Worm (Caenorhabditis elegans) whole organism, mixed stage, embryonic: ENCODE measurements around the gene grd-9.

Experiments
- elt-1 ChIP-seq: sonication (generic microtip); optimal IDR thresholded peaks from 2 replicates; lab custom pipeline; 2017; ENCODE audit warnings: missing genetic modification characterization, mild to moderate bottlenecking, missing compliant biosample characterization, antibody characterized with exemption, moderate library complexity, borderline replicate concordance; ENCODE audit not compliant: insufficient read depth
- elt-3 ChIP-seq: fragments of 150-350 bp; optimal IDR thresholded peaks from 2 replicates; lab custom pipeline; 2014; ENCODE audit warnings: missing biosample characterization, missing genetic modification characterization
- lsy-2 ChIP-seq: fragments of 150-350 bp; optimal IDR thresholded peaks from 2 replicates; lab custom pipeline; 2014; ENCODE audit warnings: missing biosample characterization, missing genetic modification characterization
- nhr-12 ChIP-seq: fragments of 150-350 bp; optimal IDR thresholded peaks from 2 replicates; lab custom pipeline; 2014; ENCODE audit warnings: missing biosample characterization, missing genetic modification characterization
- nhr-76 ChIP-seq: sonication (generic microtip); optimal IDR thresholded peaks from 2 replicates; lab custom pipeline; 2017; ENCODE audit warnings: missing biosample characterization, missing genetic modification characterization
- pha-4 ChIP-seq: fragments of 150-350 bp; optimal IDR thresholded peaks from 2 replicates; lab custom pipeline; 2018; ENCODE audit warnings: missing biosample characterization, missing genetic modification reagents, missing genetic modification characterization
- snpc-4 ChIP-seq: fragments of 150-350 bp; optimal IDR thresholded peaks from 2 replicates; lab custom pipeline; 2014; ENCODE audit warnings: missing biosample characterization, missing genetic modification characterization
- unc-62 ChIP-seq: fragments of 150-350 bp; optimal IDR thresholded peaks from 2 replicates; lab custom pipeline; 2014; ENCODE audit warnings: missing biosample characterization, missing genetic modification reagents, missing genetic modification characterization
- ztf-11 ChIP-seq: fragments of 150-350 bp; optimal IDR thresholded peaks from 2 replicates; lab custom pipeline; 2014; ENCODE audit warnings: missing biosample characterization, missing genetic modification characterization

ce11 chrV:5906252-5906651, 11.1 kb downstream of the grd-9 start, which contains the start of gene srd-15:
- no peak for TF ChIP-seq pha-4 (tag; lab: Kevin White, UChicago)
- TF ChIP-seq lsy-2 (tag; lab: Kevin White, UChicago) = no peak
- TF ChIP-seq nhr-12 (tag; lab: Kevin White, UChicago) = no peak
- no peak for TF ChIP-seq snpc-4
- TF ChIP-seq elt-3 = no peak
- TF ChIP-seq ztf-11 (tag; lab: Kevin White, UChicago) = no peak
- no peak for TF ChIP-seq nhr-76 (tag; lab: Kevin White, UChicago)
- no peak for TF ChIP-seq unc-62 (GFP tag; lab: Kevin White, UChicago)
- TF ChIP-seq elt-1 (tag; lab: Kevin White, UChicago) = no peak
